Worm (Caenorhabditis elegans): ENCODE results near the gene srd-33.

srd-33 gene

DNA sequence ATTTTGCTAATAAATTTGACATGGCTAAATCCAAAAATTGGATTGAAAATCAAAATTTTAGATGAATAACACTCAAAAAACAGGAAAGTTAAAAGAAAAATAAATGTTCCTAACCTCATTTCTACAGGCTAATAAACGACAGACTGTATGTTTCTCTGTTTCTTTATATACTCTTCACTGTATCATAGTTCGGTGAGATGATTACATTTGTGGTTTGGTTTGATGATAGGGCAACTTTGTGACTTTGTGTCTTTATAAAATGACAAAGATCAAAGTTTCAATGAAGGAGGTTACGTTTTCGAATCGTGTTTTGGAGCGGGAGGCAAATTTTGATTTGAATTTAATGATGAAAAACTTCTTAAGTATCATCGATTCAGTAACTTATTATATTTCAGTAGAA lies 17.4 kb downstream of the srd-33 start, which contains the start of gene ugt-12:
ugt-12 (minus strand) TSS at position 153 of the 400 bp plus-strand sequence.
- TF ChIP-seq Y116A8C.19 (tag; optimal IDR thresholded peaks at IDR 0.05; ENCODE audit: borderline replicate concordance) (no peak), C04F5.9 (tag; optimal IDR thresholded peaks at IDR 0.05) (no peak), skn-1 (tag; optimal IDR thresholded peaks at IDR 0.05) (no peak), nhr-84 (tag; optimal IDR thresholded peaks at IDR 0.05) (no peak), lin-13 (GFP tag; optimal IDR thresholded peaks at IDR 0.05) (no peak), elt-2 (tag; optimal IDR thresholded peaks at IDR 0.05) (peak; percentile 49), ztf-4 (tag; optimal IDR thresholded peaks at IDR 0.05) (no peak), lin-14 (GFP tag; optimal IDR thresholded peaks at IDR 0.05) (peak; percentile 61), nhr-71 (tag; optimal IDR thresholded peaks at IDR 0.05) (peak; percentile 48), nhr-12 (tag; optimal IDR thresholded peaks at IDR 0.05) (no peak), snu-23 (GFP tag; optimal IDR thresholded peaks at IDR 0.05) (peak; percentile 26), nhr-85 (tag) (peak; percentile 74), lin-39 (tag; optimal IDR thresholded peaks at IDR 0.05) (no peak), elt-3 (tag; optimal IDR thresholded peaks at IDR 0.05) (peak in 2 of 6 experiments; percentile 10 to 37), nhr-20 (tag; optimal IDR thresholded peaks at IDR 0.05) (peak; percentile 52), hlh-4 (tag; optimal IDR thresholded peaks at IDR 0.05) (no peak), fos-1 (tag; optimal IDR thresholded peaks at IDR 0.05) (no peak), sox-4 (tag; optimal IDR thresholded peaks at IDR 0.05) (no peak), rnt-1 (tag; optimal IDR thresholded peaks at IDR 0.05) (no peak), lin-35 (GFP tag; optimal IDR thresholded peaks at IDR 0.05) (peak in 1 of 2 experiments; percentile 34)

DNA sequence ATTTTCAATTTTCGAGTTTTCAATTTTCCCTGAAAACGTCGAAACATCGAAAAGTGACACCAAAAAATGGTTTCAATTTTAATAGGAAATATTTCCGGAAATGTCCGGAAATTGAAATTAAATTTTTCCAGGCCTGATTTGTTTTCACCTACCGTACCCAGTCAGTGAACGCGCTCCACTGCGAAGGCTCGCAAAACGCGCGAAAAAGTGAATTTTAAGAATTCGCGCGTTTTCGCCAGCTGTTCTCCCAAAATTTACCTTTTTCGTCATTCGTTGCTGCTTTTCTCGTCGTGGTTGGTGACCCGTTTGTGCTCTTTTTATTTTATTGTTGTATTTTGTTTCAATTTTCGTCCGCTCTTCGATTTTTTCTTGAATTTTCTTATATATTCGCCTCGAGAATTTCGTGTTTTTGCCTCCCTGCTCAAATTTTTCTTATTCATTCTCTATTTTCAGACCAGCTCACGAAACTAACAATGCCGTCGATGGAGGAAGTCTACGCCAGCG lies 17.9 kb downstream of the srd-33 start, which contains the start of gene T19H12.2:
T19H12.2 (plus strand) TSS at position 454 of the 504 bp plus-strand sequence.
- TF ChIP-seq jun-1 (tag; optimal IDR thresholded peaks at IDR 0.05) (no peak), lsy-2 (tag; optimal IDR thresholded peaks at IDR 0.05) (peak in 1 of 2 experiments; percentile 57), blmp-1 (tag; optimal IDR thresholded peaks at IDR 0.05) (peak; percentile 22)

DNA sequence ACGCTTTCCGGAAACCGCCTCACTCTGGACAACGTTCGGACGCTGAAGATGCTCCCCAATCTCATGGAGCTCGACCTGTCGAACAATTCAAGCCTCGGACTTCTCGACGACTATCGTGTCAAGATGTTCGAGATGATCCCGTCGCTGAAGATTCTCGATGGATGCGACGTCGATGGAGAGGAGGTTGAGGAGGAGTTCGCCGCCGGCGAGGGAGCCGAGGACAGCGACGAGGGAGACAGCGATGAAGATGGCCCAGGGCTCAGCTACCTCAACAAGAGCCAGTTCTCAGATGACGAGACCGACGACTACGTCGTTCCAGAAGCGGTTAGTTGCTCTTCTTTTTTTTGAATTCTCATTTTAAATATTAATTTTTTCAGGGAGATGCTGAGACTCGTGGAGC lies 18.7 kb downstream of the srd-33 start:
- TF ChIP-seq F16B12.6 (tag; optimal IDR thresholded peaks at IDR 0.05), result no peak
- TF ChIP-seq efl-1 (optimal IDR thresholded peaks at IDR 0.05), result no peak
- peak in 1 of 2 experiments; percentile 15 for TF ChIP-seq efl-1 (GFP tag; optimal IDR thresholded peaks at IDR 0.05 in 1 of 2)
- TF ChIP-seq hpl-2 (GFP tag; optimal IDR thresholded peaks at IDR 0.05), result no peak

DNA sequence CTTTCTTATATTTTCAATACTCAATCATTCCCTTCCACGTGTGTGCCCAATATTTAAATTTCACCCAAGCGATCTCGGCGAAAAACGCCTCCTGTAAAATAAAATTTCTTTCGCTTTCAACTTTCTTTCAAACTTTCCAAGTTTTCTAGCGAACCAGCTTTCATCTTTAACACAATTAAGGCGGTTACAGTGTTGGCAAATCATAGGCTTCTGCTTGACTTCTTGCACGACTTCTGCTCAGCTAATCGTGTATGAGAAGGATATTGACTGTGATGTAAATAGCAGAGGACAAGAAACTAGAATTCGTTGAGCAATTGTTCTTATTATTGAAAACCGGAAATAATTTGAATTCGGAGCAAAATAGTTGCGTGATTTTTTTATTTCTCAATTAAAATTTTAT lies 19.2 kb downstream of the srd-33 start:
- TF ChIP-seq lin-13 (GFP tag; optimal IDR thresholded peaks at IDR 0.05) (no peak), nhr-19 (GFP tag; conservative IDR thresholded peaks at IDR 0.05) (no peak), tbx-2 (tag; optimal IDR thresholded peaks at IDR 0.05) (no peak), isw-1 (GFP tag; IDR thresholded peaks at IDR 0.05) (no peak), elt-2 (tag; optimal IDR thresholded peaks at IDR 0.05) (no peak), zip-4 (GFP tag; optimal IDR thresholded peaks at IDR 0.05) (no peak), mep-1 (tag; optimal IDR thresholded peaks at IDR 0.05) (no peak), pqm-1 (tag; optimal IDR thresholded peaks at IDR 0.05) (no peak), irx-1 (tag; optimal IDR thresholded peaks at IDR 0.05) (no peak), fkh-4 (tag; optimal IDR thresholded peaks at IDR 0.05; ENCODE audit: borderline replicate concordance) (no peak), nhr-85 (tag) (no peak), fkh-10 (GFP tag; optimal IDR thresholded peaks at IDR 0.05) (no peak), ceh-82 (tag; optimal IDR thresholded peaks at IDR 0.05) (no peak), blmp-1 (tag; optimal IDR thresholded peaks at IDR 0.05) (no peak)

DNA sequence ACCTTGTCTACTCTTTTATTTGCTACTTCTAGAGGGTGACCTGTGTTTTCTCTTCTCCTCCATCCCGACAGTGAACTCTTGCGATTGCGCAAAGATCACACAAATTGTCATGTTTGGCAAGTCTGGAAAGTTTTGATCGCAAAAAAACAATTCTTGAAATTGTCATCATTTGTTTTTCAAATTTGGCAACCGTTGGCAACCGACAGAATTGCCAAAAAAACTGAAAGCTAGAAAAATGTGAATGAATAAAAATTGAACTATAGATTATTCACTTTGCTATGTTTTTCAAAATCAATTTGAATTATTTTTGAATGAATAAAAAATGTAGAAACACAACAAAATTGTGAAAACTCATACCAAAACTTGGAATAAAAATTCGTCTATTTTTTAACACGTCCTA lies 22.9 kb downstream of the srd-33 start, which contains the start of gene ugt-11:
ugt-11 (minus strand) TSS at position 101 of the 400 bp plus-strand sequence.
- TF ChIP-seq nhr-71 (tag; optimal IDR thresholded peaks at IDR 0.05) (no peak), efl-3 (GFP tag; optimal IDR thresholded peaks at IDR 0.05) (no peak), lir-3 (tag; optimal IDR thresholded peaks at IDR 0.05; ENCODE audit: poor library complexity) (no peak), ceh-88 (GFP tag; IDR thresholded peaks at IDR 0.05) (no peak), fkh-10 (GFP tag; optimal IDR thresholded peaks at IDR 0.05) (no peak), ceh-90 (tag; optimal IDR thresholded peaks at IDR 0.05) (no peak), nhr-90 (tag; optimal IDR thresholded peaks at IDR 0.05; ENCODE audit: poor library complexity) (no peak), sptf-1 (tag; optimal IDR thresholded peaks at IDR 0.05) (no peak), egl-27 (tag; optimal IDR thresholded peaks at IDR 0.05) (no peak)

Measured in whole organism, L1 larva.